Fruit fly (Drosophila melanogaster) whole organism, embryonic: ENCODE results near the gene Ctl1.

ENCODE experiments used
- Asciz ChIP-seq: fragments of 200-800 bp; sonication (Bioruptor generic); optimal IDR thresholded peaks from 2 replicates; lab custom pipeline; 2017; ENCODE audit warnings: missing biosample characterization, mild to moderate bottlenecking, missing genetic modification characterization, missing genetic modification reagents
- Awh ChIP-seq: fragments of 200-800 bp; sonication (Bioruptor generic); IDR thresholded peaks from 2 replicates; pipeline ENCODE4, ENCODE4 v1.3.6; 2022; ENCODE audit warnings: missing biosample characterization, missing genetic modification characterization
- B-H2 ChIP-seq: fragments of 200-800 bp; sonication (Bioruptor generic); optimal IDR thresholded peaks from 2 replicates; lab custom pipeline; 2018; ENCODE audit warnings: missing biosample characterization, mild to moderate bottlenecking, missing genetic modification characterization
- CG10543 ChIP-seq: fragments of 200-800 bp; sonication (Bioruptor generic); optimal IDR thresholded peaks from 3 replicates; lab custom pipeline; 2017; ENCODE audit warnings: missing biosample characterization, mild to moderate bottlenecking, missing genetic modification characterization, moderate library complexity
- CG12155 ChIP-seq: fragments of 200-800 bp; sonication (Bioruptor generic); optimal IDR thresholded peaks from 3 replicates; lab custom pipeline; 2016; ENCODE audit warnings: missing biosample characterization, missing genetic modification characterization
- CG15269 ChIP-seq: fragments of 200-800 bp; sonication (Bioruptor generic); optimal IDR thresholded peaks from 2 replicates; lab custom pipeline; 2018; ENCODE audit warnings: missing biosample characterization, mild to moderate bottlenecking, missing genetic modification characterization, moderate library complexity
- CG15696 ChIP-seq: fragments of 200-800 bp; sonication (Bioruptor generic); optimal IDR thresholded peaks from 2 replicates; lab custom pipeline; 2019; ENCODE audit warnings: missing biosample characterization, mild to moderate bottlenecking, missing genetic modification characterization, moderate library complexity
- CG1603 ChIP-seq: fragments of 200-800 bp; sonication (Bioruptor generic); optimal IDR thresholded peaks from 2 replicates; lab custom pipeline; 2019; ENCODE audit warnings: missing biosample characterization, mild to moderate bottlenecking, missing genetic modification characterization, moderate library complexity
- CG17361 ChIP-seq: fragments of 200-800 bp; sonication (Bioruptor generic); IDR thresholded peaks from 3 replicates; pipeline ENCODE4 v1.3.6; 2022; ENCODE audit warnings: missing biosample characterization, missing genetic modification characterization
- CG18262 ChIP-seq: fragments of 200-800 bp; optimal IDR thresholded peaks from 3 replicates; lab custom pipeline; 2019; ENCODE audit warnings: missing biosample characterization, mild to moderate bottlenecking, missing genetic modification characterization, moderate library complexity
- CG1832 ChIP-seq: fragments of 200-800 bp; sonication (Bioruptor generic); optimal IDR thresholded peaks from 2 replicates; lab custom pipeline; 2017; ENCODE audit warnings: missing biosample characterization, mild to moderate bottlenecking, missing genetic modification characterization, inconsistent platforms
- CG18476 ChIP-seq: fragments of 200-800 bp; sonication (Bioruptor generic); optimal IDR thresholded peaks from 2 replicates; lab custom pipeline; 2016; ENCODE audit warnings: missing biosample characterization, mild to moderate bottlenecking, missing genetic modification characterization
- CG2202 ChIP-seq: fragments of 200-800 bp; sonication (Bioruptor generic); optimal IDR thresholded peaks from 2 replicates; lab custom pipeline; 2018; ENCODE audit warnings: missing biosample characterization, mild to moderate bottlenecking, missing genetic modification characterization
- CG30020 ChIP-seq: fragments of 200-800 bp; optimal IDR thresholded peaks from 2 replicates; lab custom pipeline; 2019; ENCODE audit warnings: missing biosample characterization, mild to moderate bottlenecking, missing genetic modification characterization, moderate library complexity
- CG31388 ChIP-seq: fragments of 200-800 bp; sonication (Bioruptor generic); optimal IDR thresholded peaks from 2 replicates; lab custom pipeline; 2016; ENCODE audit warnings: missing biosample characterization, missing genetic modification characterization
- CG3838 ChIP-seq: fragments of 200-800 bp; sonication (Bioruptor generic); optimal IDR thresholded peaks from 3 replicates; lab custom pipeline; 2016; ENCODE audit warnings: missing biosample characterization, missing genetic modification characterization
- CG4424 ChIP-seq: fragments of 200-800 bp; sonication (Bioruptor generic); optimal IDR thresholded peaks from 3 replicates; lab custom pipeline; 2016; ENCODE audit warnings: missing biosample characterization, missing genetic modification characterization
- CG8359 ChIP-seq: fragments of 200-800 bp; sonication (Bioruptor generic); optimal IDR thresholded peaks from 2 replicates; lab custom pipeline; 2017; ENCODE audit warnings: missing biosample characterization, mild to moderate bottlenecking, missing genetic modification characterization, borderline replicate concordance
- CG9215 ChIP-seq: fragments of 200-800 bp; sonication (Bioruptor generic); IDR thresholded peaks from 2 replicates; pipeline ENCODE4 v1.3.6; 2022; ENCODE audit warnings: missing biosample characterization, missing genetic modification characterization
- CTCF ChIP-seq: fragments of 200-800 bp; sonication (Bioruptor generic); optimal IDR thresholded peaks from 2 replicates; lab custom pipeline; 2017; ENCODE audit warnings: missing biosample characterization, mild to moderate bottlenecking, missing genetic modification characterization, moderate library complexity
- HLHmδ ChIP-seq: fragments of 200-800 bp; sonication (Bioruptor generic); optimal IDR thresholded peaks from 2 replicates; lab custom pipeline; 2018; ENCODE audit warnings: missing biosample characterization, mild to moderate bottlenecking, missing genetic modification characterization, moderate library complexity
- Hr78 ChIP-seq, 2 experiments: fragments of 200-800 bp in 1 of 2; fragments of >200 bp in 1 of 2; sonication (Bioruptor generic) in 1 of 2; optimal IDR thresholded peaks; 2 replicates each; lab custom pipeline; 2017 to 2019; ENCODE audit warnings: missing biosample characterization in 2 of 2, missing genetic modification characterization in 2 of 2, mild to moderate bottlenecking in 1 of 2, moderate library complexity in 1 of 2
- Lpt ChIP-seq: fragments of >200 bp; optimal IDR thresholded peaks from 2 replicates; lab custom pipeline; 2018; ENCODE audit warnings: missing biosample characterization, missing genetic modification characterization
- Med ChIP-seq: fragments of 200-800 bp; sonication (Bioruptor generic); peaks from one replicate; lab custom pipeline; 2016; ENCODE audit warnings: missing biosample characterization, missing genetic modification characterization, mild to moderate bottlenecking, inconsistent platforms, moderate library complexity
- Myb ChIP-seq: fragments of 200-800 bp; sonication (Bioruptor generic); optimal IDR thresholded peaks from 2 replicates; lab custom pipeline; 2016; ENCODE audit warnings: missing biosample characterization, missing genetic modification characterization
- Nf-YA ChIP-seq: fragments of 200-800 bp; sonication (Bioruptor generic); IDR thresholded peaks from 2 replicates; pipeline ENCODE4 v1.3.6; 2022; ENCODE audit warnings: missing biosample characterization, missing genetic modification characterization
- PHDP ChIP-seq: fragments of 200-800 bp; sonication (Bioruptor generic); optimal IDR thresholded peaks from 3 replicates; lab custom pipeline; 2018; ENCODE audit warnings: missing biosample characterization, mild to moderate bottlenecking, missing genetic modification characterization, moderate library complexity
- Pdp1 ChIP-seq, 2 experiments: fragments of 200-800 bp; sonication (Bioruptor generic); optimal IDR thresholded peaks; 3 replicates each; lab custom pipeline; 2016; ENCODE audit warnings: missing biosample characterization in 2 of 2, missing genetic modification characterization in 2 of 2, mild to moderate bottlenecking in 1 of 2, moderate library complexity in 1 of 2
- Scr ChIP-seq: fragments of 200-800 bp; sonication (Bioruptor generic); IDR thresholded peaks from 2 replicates; pipeline ENCODE4 v1.3.6; 2022; ENCODE audit warnings: missing biosample characterization, missing genetic modification characterization; ENCODE audit not compliant: partially characterized antibody
- Side ChIP-seq: fragments of 200-800 bp; sonication (Bioruptor generic); optimal IDR thresholded peaks from 2 replicates; lab custom pipeline; 2016; ENCODE audit warnings: missing biosample characterization, missing genetic modification characterization
- Sox102F ChIP-seq: fragments of 200-800 bp; sonication (Bioruptor generic); optimal IDR thresholded peaks from 2 replicates; lab custom pipeline; 2018; ENCODE audit warnings: missing biosample characterization, mild to moderate bottlenecking, missing genetic modification characterization, moderate library complexity
- cad ChIP-seq: fragments of >200 bp; optimal IDR thresholded peaks from 2 replicates; lab custom pipeline; 2017; ENCODE audit warnings: missing biosample characterization, missing genetic modification characterization
- corto ChIP-seq: fragments of 200-800 bp; sonication (Bioruptor generic); optimal IDR thresholded peaks from 2 replicates; lab custom pipeline; 2016; ENCODE audit warnings: missing biosample characterization, mild to moderate bottlenecking, missing genetic modification characterization, moderate library complexity
- croc ChIP-seq: fragments of 200-800 bp; sonication (Bioruptor generic); conservative IDR thresholded peaks from 3 replicates; pipeline ENCODE4 v1.3.6; 2022; ENCODE audit warnings: missing biosample characterization, missing genetic modification characterization
- danr ChIP-seq: fragments of 200-800 bp; sonication (Bioruptor generic); IDR thresholded peaks from 2 replicates; pipeline ENCODE4 v1.3.6; 2022; ENCODE audit warnings: missing biosample characterization, missing genetic modification characterization
- fu2 ChIP-seq: fragments of 200-800 bp; sonication (Bioruptor generic); optimal IDR thresholded peaks from 2 replicates; lab custom pipeline; 2016; ENCODE audit warnings: missing biosample characterization, missing genetic modification characterization
- gce ChIP-seq: fragments of 200-800 bp; sonication (Bioruptor generic); IDR thresholded peaks from 3 replicates; pipeline ENCODE4 v1.3.6; 2022; ENCODE audit warnings: missing biosample characterization, missing genetic modification characterization
- gem ChIP-seq: fragments of 200-800 bp; sonication (Bioruptor generic); optimal IDR thresholded peaks from 2 replicates; lab custom pipeline; 2019; ENCODE audit warnings: missing biosample characterization, mild to moderate bottlenecking, missing genetic modification characterization, moderate library complexity
- grau ChIP-seq: fragments of 200-800 bp; optimal IDR thresholded peaks from 3 replicates; lab custom pipeline; 2019; ENCODE audit warnings: missing biosample characterization, mild to moderate bottlenecking, missing genetic modification characterization, moderate library complexity
- gsb ChIP-seq: fragments of 200-800 bp; sonication (Bioruptor generic); IDR thresholded peaks from 2 replicates; pipeline ENCODE4 v1.3.6; 2022; ENCODE audit warnings: missing biosample characterization, missing genetic modification characterization
- insv ChIP-seq, 2 experiments: fragments of 200-800 bp; sonication (Bioruptor generic); optimal IDR thresholded peaks; 3 replicates each; lab custom pipeline; 2016 to 2018; ENCODE audit warnings: missing biosample characterization in 2 of 2, missing genetic modification characterization in 2 of 2
- nerfin-1 ChIP-seq: fragments of 200-800 bp; sonication (Bioruptor generic); optimal IDR thresholded peaks from 3 replicates; lab custom pipeline; 2019; ENCODE audit warnings: missing biosample characterization, mild to moderate bottlenecking, missing genetic modification characterization, moderate library complexity
- row ChIP-seq: fragments of 200-800 bp; sonication (Bioruptor generic); IDR thresholded peaks from 3 replicates; pipeline ENCODE4 v1.3.6; 2022; ENCODE audit warnings: missing biosample characterization, missing genetic modification characterization
- salm ChIP-seq: fragments of 200-800 bp; sonication (Bioruptor generic); optimal IDR thresholded peaks from 2 replicates; lab custom pipeline; 2018; ENCODE audit warnings: missing biosample characterization, mild to moderate bottlenecking, missing genetic modification characterization
- sima ChIP-seq: fragments of 200-800 bp; sonication (Bioruptor generic); optimal IDR thresholded peaks from 2 replicates; lab custom pipeline; 2016; ENCODE audit warnings: missing biosample characterization, missing genetic modification characterization
- slou ChIP-seq: fragments of 200-800 bp; sonication (Bioruptor generic); optimal IDR thresholded peaks from 3 replicates; lab custom pipeline; 2016; ENCODE audit warnings: missing biosample characterization, missing genetic modification characterization
- ssp ChIP-seq: fragments of 200-800 bp; sonication (Bioruptor generic); IDR thresholded peaks from 2 replicates; pipeline ENCODE4 v1.3.6; 2022; ENCODE audit warnings: missing biosample characterization, missing genetic modification characterization
- sug ChIP-seq: fragments of 200-800 bp; optimal IDR thresholded peaks from 2 replicates; lab custom pipeline; 2019; ENCODE audit warnings: missing biosample characterization, mild to moderate bottlenecking, missing genetic modification characterization, moderate library complexity
- tna ChIP-seq: fragments of 200-800 bp; sonication (Bioruptor generic); IDR thresholded peaks from 2 replicates; pipeline ENCODE4 v1.3.6; 2022; ENCODE audit warnings: missing biosample characterization, missing genetic modification characterization; ENCODE audit not compliant: partially characterized antibody
- trh ChIP-seq: fragments of 200-800 bp; sonication (Bioruptor generic); optimal IDR thresholded peaks from 2 replicates; lab custom pipeline; 2016; ENCODE audit warnings: missing biosample characterization, missing genetic modification characterization
- unpg ChIP-seq: fragments of 200-800 bp; sonication (Bioruptor generic); optimal IDR thresholded peaks from 3 replicates; lab custom pipeline; 2018; ENCODE audit warnings: missing biosample characterization, mild to moderate bottlenecking, missing genetic modification characterization, moderate library complexity

Ctl1 gene

dm6 chr3L:4229365-4229967, 48.3 kb upstream of the Ctl1 start (continued):
- no peak for TF ChIP-seq CG31388
- TF ChIP-seq CG12155: no peak
- no peak for TF ChIP-seq trh (GFP tag; lab: Kevin White, UChicago)
- no peak for TF ChIP-seq Asciz (GFP tag; lab: Kevin White, UChicago)
- TF ChIP-seq corto: no peak
- TF ChIP-seq CG1603: peak; percentile 3
- TF ChIP-seq CG9215 (GFP tag; lab: Robert Waterston, UW): no peak
- TF ChIP-seq CG4424: no peak
- peak; percentile 7 for TF ChIP-seq cad (GFP tag; lab: Kevin White, UChicago)
- TF ChIP-seq CG8359: no peak
- TF ChIP-seq unpg (GFP tag; lab: Kevin White, UChicago): no peak
- TF ChIP-seq Sox102F (GFP tag; lab: Kevin White, UChicago): peak; percentile 9
- no peak for TF ChIP-seq PHDP (tag; lab: Kevin White, UChicago)
- no peak for TF ChIP-seq tna (GFP tag; lab: Robert Waterston, UW)
- peak; percentile 4 for TF ChIP-seq CG18262 (tag; lab: Kevin White, UChicago)
- peak; percentile 16; the same call in 1 of the 3 replicates for TF ChIP-seq row (GFP tag; lab: Robert Waterston, UW)
- no peak for TF ChIP-seq danr (GFP tag; lab: Robert Waterston, UW)
- no peak for TF ChIP-seq sug
- no peak for TF ChIP-seq Nf-YA (GFP tag; lab: Robert Waterston, UW)
- no peak for TF ChIP-seq CG2202
- peak; percentile 19 for TF ChIP-seq Med (GFP tag; lab: Kevin White, UChicago)
- TF ChIP-seq Awh (GFP tag; lab: Robert Waterston, UW): no peak
- TF ChIP-seq fu2 (GFP tag; lab: Kevin White, UChicago): no peak
- TF ChIP-seq Lpt (GFP tag; lab: Kevin White, UChicago): no peak
- no peak for TF ChIP-seq B-H2
- no peak for TF ChIP-seq nerfin-1
- TF ChIP-seq insv (GFP tag; optimal IDR thresholded peaks at IDR 0.05; lab: Kevin White, UChicago): no peak
- no peak for TF ChIP-seq HLHmδ (GFP tag; lab: Kevin White, UChicago)
- TF ChIP-seq sima: no peak
- TF ChIP-seq gce: no peak
- no peak for TF ChIP-seq salm (tag; lab: Kevin White, UChicago)
- TF ChIP-seq slou (GFP tag; lab: Kevin White, UChicago): no peak
- no peak for TF ChIP-seq Scr (GFP tag; lab: Robert Waterston, UW)
- TF ChIP-seq gsb (GFP tag; lab: Robert Waterston, UW): no peak
- no peak for TF ChIP-seq CG15696
- TF ChIP-seq CG10543 (GFP tag; lab: Kevin White, UChicago): no peak
- TF ChIP-seq grau: no peak
- no peak for TF ChIP-seq Myb (GFP tag; lab: Kevin White, UChicago)
- TF ChIP-seq CG15269 (tag; lab: Kevin White, UChicago): no peak
- TF ChIP-seq CTCF (GFP tag; lab: Kevin White, UChicago): no peak
- TF ChIP-seq CG3838 (GFP tag; lab: Kevin White, UChicago): no peak
- TF ChIP-seq Pdp1 (GFP tag; optimal IDR thresholded peaks at IDR 0.05; lab: Kevin White, UChicago): peak in 1 of 2 experiments; percentile 13
- no peak for TF ChIP-seq ssp (GFP tag; lab: Robert Waterston, UW)
- no peak for TF ChIP-seq CG30020 (tag; lab: Kevin White, UChicago)
- no peak for TF ChIP-seq croc
- TF ChIP-seq CG18476 (GFP tag; lab: Kevin White, UChicago): no peak
- peak; percentile 16 for TF ChIP-seq gem (tag; lab: Kevin White, UChicago)
- TF ChIP-seq Hr78 (GFP tag; optimal IDR thresholded peaks at IDR 0.05; lab: Kevin White, UChicago): no peak
- no peak for TF ChIP-seq CG17361
- TF ChIP-seq CG1832 (GFP tag; lab: Kevin White, UChicago): no peak
- no peak for TF ChIP-seq Side
